Worm (Caenorhabditis elegans) whole organism, early embryonic: ENCODE measurements around the gene C09H10.9.
A peak's percentile ranks its signal among the peaks of the same experiment; 100 is the strongest.

Experiments
- B0310.2 ChIP-seq: sonication (generic microtip); optimal IDR thresholded peaks from 2 replicates; lab custom pipeline; 2016; ENCODE audit warnings: mild to moderate bottlenecking, missing genetic modification characterization, missing compliant biosample characterization
- F13C5.2 ChIP-seq: sonication (generic microtip); optimal IDR thresholded peaks from 2 replicates; lab custom pipeline; 2017; ENCODE audit warnings: mild to moderate bottlenecking, missing genetic modification characterization, inconsistent platforms, missing compliant biosample characterization
- aly-1 ChIP-seq: sonication (generic microtip); optimal IDR thresholded peaks from 2 replicates; lab custom pipeline; 2016; ENCODE audit warnings: missing genetic modification characterization, missing compliant biosample characterization
- ama-1 ChIP-seq: fragments of 150-350 bp; optimal IDR thresholded peaks from 2 replicates; lab custom pipeline; 2014
- ceh-13 ChIP-seq: fragments of 200-800 bp; sonication (Bioruptor generic); optimal IDR thresholded peaks from 2 replicates; lab custom pipeline; 2018; ENCODE audit warnings: mild to moderate bottlenecking, missing genetic modification characterization, missing compliant biosample characterization
- ceh-36 ChIP-seq: sonication (generic microtip); optimal IDR thresholded peaks from 2 replicates; lab custom pipeline; 2016; ENCODE audit warnings: missing genetic modification characterization, inconsistent platforms, missing compliant biosample characterization
- ets-7 ChIP-seq: sonication (generic microtip); optimal IDR thresholded peaks from 2 replicates; lab custom pipeline; 2016; ENCODE audit warnings: missing genotype, missing genetic modification characterization, missing compliant biosample characterization
- flt-1 ChIP-seq: fragments of 200-800 bp; sonication (Bioruptor generic); IDR thresholded peaks from 2 replicates; pipeline ENCODE4 v1.3.6; 2022; ENCODE audit warnings: missing genetic modification characterization, missing compliant biosample characterization
- hmbx-1 ChIP-seq: sonication (generic microtip); optimal IDR thresholded peaks from 2 replicates; lab custom pipeline; 2016; ENCODE audit warnings: mild to moderate bottlenecking, missing genetic modification characterization, missing compliant biosample characterization
- hmg-4 ChIP-seq: fragments of 200-800 bp; sonication (Bioruptor generic); optimal IDR thresholded peaks from 2 replicates; lab custom pipeline; 2018; ENCODE audit warnings: mild to moderate bottlenecking, missing genetic modification characterization, missing compliant biosample characterization
- hnd-1 ChIP-seq: sonication (generic microtip); optimal IDR thresholded peaks from 2 replicates; lab custom pipeline; 2016; ENCODE audit warnings: missing genetic modification characterization, missing compliant biosample characterization
- pes-1 ChIP-seq: fragments of 200-800 bp; sonication (Bioruptor generic); IDR thresholded peaks from 2 replicates; pipeline ENCODE4 v1.3.6; 2022; ENCODE audit warnings: missing genetic modification reagents, missing genetic modification characterization, missing compliant biosample characterization
- scrt-1 ChIP-seq: fragments of 200-800 bp; sonication (Bioruptor generic); IDR thresholded peaks from 2 replicates; pipeline ENCODE4 v1.3.6; 2022; ENCODE audit warnings: missing genetic modification characterization, missing compliant biosample characterization
- sea-1 ChIP-seq: fragments of 200-800 bp; sonication (Bioruptor generic); conservative IDR thresholded peaks from 2 replicates; pipeline ENCODE4 v1.3.6; 2022; ENCODE audit warnings: missing genetic modification characterization, missing compliant biosample characterization
- tbx-11 ChIP-seq: fragments of 200-800 bp; sonication (Bioruptor generic); IDR thresholded peaks from 2 replicates; pipeline ENCODE4 v1.3.6; 2022; ENCODE audit warnings: missing genetic modification characterization, missing compliant biosample characterization
- tbx-37 ChIP-seq: fragments of 200-800 bp; sonication (Bioruptor generic); conservative IDR thresholded peaks from 2 replicates; pipeline ENCODE4 v1.3.6; 2022; ENCODE audit warnings: missing genetic modification reagents, missing genetic modification characterization, missing compliant biosample characterization
- tra-4 ChIP-seq: sonication (generic microtip); optimal IDR thresholded peaks from 2 replicates; lab custom pipeline; 2017; ENCODE audit warnings: missing genetic modification characterization, missing compliant biosample characterization

Gene C09H10.9

ce11 chrII:11088137-11088536 lies 16.1 kb upstream of the C09H10.9 start:
- TF ChIP-seq pes-1 (GFP tag; lab: Robert Waterston, UW) = no peak
- 0 out of 2 replicates have a peak, but pooled peaks have one; percentile 18 for TF ChIP-seq scrt-1 (GFP tag; lab: Robert Waterston, UW)
- no peak for TF ChIP-seq hmbx-1

ce11 chrII:11089356-11089755 lies 14.9 kb upstream of the C09H10.9 start, which contains the start of gene unc-53:
Gene unc-53, minus strand, starts transcription at chrII:11089456.
- TF ChIP-seq B0310.2 (tag; lab: Kevin White, UChicago) (no peak), tra-4 (no peak), aly-1 (no peak), ets-7 (tag; lab: Kevin White, UChicago) (no peak), ama-1 (lab: Kevin White, UChicago) (no peak), hmbx-1 (no peak), tbx-37 (GFP tag; lab: Robert Waterston, UW) (no peak), tbx-11 (GFP tag; lab: Robert Waterston, UW) (no peak)

- no peak for TF ChIP-seq scrt-1 (GFP tag; lab: Robert Waterston, UW)
- TF ChIP-seq hmg-4 (GFP tag; lab: Kevin White, UChicago) = no peak
Measured at ce11 chrII:11091577-11091976, 12.7 kb upstream of the C09H10.9 start.

ce11 chrII:11092413-11092812 lies 11.8 kb upstream of the C09H10.9 start, which contains the start of gene rpl-42:
Gene rpl-42, plus strand, starts transcription at chrII:11092713.
- TF ChIP-seq ceh-13 (GFP tag; lab: Kevin White, UChicago) = no peak

- no peak for TF ChIP-seq ets-7 (tag; lab: Kevin White, UChicago)
- TF ChIP-seq ceh-13 (GFP tag; lab: Kevin White, UChicago) = no peak
- TF ChIP-seq scrt-1 (GFP tag; lab: Robert Waterston, UW) = no peak
- no peak for TF ChIP-seq tra-4
- no peak for TF ChIP-seq sea-1 (GFP tag; lab: Robert Waterston, UW)
- no peak for TF ChIP-seq B0310.2 (tag; lab: Kevin White, UChicago)
- TF ChIP-seq ama-1 (lab: Kevin White, UChicago) = no peak
- no peak for TF ChIP-seq tbx-37 (GFP tag; lab: Robert Waterston, UW)
- no peak for TF ChIP-seq tbx-11 (GFP tag; lab: Robert Waterston, UW)
- TF ChIP-seq aly-1 = no peak
- TF ChIP-seq ceh-36 (tag; lab: Kevin White, UChicago) = no peak
Measured at ce11 chrII:11094431-11094830, 9.8 kb upstream of the C09H10.9 start.

- TF ChIP-seq flt-1 (GFP tag; lab: Robert Waterston, UW) = no peak
- no peak for TF ChIP-seq B0310.2 (tag; lab: Kevin White, UChicago)
- TF ChIP-seq ceh-36 (tag; lab: Kevin White, UChicago) = no peak
- no peak for TF ChIP-seq hmbx-1
- TF ChIP-seq tra-4 = no peak
- TF ChIP-seq pes-1 (GFP tag; lab: Robert Waterston, UW) = no peak
- no peak for TF ChIP-seq sea-1 (GFP tag; lab: Robert Waterston, UW)
- no peak for TF ChIP-seq ceh-13 (GFP tag; lab: Kevin White, UChicago)
- TF ChIP-seq ama-1 (lab: Kevin White, UChicago) = no peak
- no peak for TF ChIP-seq ets-7 (tag; lab: Kevin White, UChicago)
- TF ChIP-seq aly-1 = no peak
Measured at ce11 chrII:11096233-11096632, 8.0 kb upstream of the C09H10.9 start, which contains the start of gene nbs-1. Gene nbs-1, minus strand, starts transcription at chrII:11096478.

- TF ChIP-seq hmbx-1 = no peak
- no peak for TF ChIP-seq ets-7 (tag; lab: Kevin White, UChicago)
- TF ChIP-seq scrt-1 (GFP tag; lab: Robert Waterston, UW) = no peak
- TF ChIP-seq aly-1 = no peak
- TF ChIP-seq B0310.2 (tag; lab: Kevin White, UChicago) = no peak
- 0 out of 2 replicates have a peak, but pooled peaks have one; percentile 18 for TF ChIP-seq tbx-37 (GFP tag; lab: Robert Waterston, UW)
- peak; percentile 23 for TF ChIP-seq F13C5.2 (tag; lab: Kevin White, UChicago)
- no peak for TF ChIP-seq ama-1 (lab: Kevin White, UChicago)
- TF ChIP-seq flt-1 (GFP tag; lab: Robert Waterston, UW) = no peak
- TF ChIP-seq tbx-11 (GFP tag; lab: Robert Waterston, UW) = no peak
Measured at ce11 chrII:11097154-11097887, 6.9 kb upstream of the C09H10.9 start, which contains the start of the genes rpl-36.A and nuo-1. Gene rpl-36.A, minus strand, starts transcription at chrII:11097204. Gene nuo-1, plus strand, starts transcription at chrII:11097837.

- TF ChIP-seq ceh-36 (tag; lab: Kevin White, UChicago) = no peak
- no peak for TF ChIP-seq hmbx-1
- TF ChIP-seq ets-7 (tag; lab: Kevin White, UChicago) = no peak
- no peak for TF ChIP-seq flt-1 (GFP tag; lab: Robert Waterston, UW)
- TF ChIP-seq pes-1 (GFP tag; lab: Robert Waterston, UW) = no peak
- TF ChIP-seq hmg-4 (GFP tag; lab: Kevin White, UChicago) = no peak
- no peak for TF ChIP-seq B0310.2 (tag; lab: Kevin White, UChicago)
- TF ChIP-seq tbx-37 (GFP tag; lab: Robert Waterston, UW) = no peak
- no peak for TF ChIP-seq tra-4
- no peak for TF ChIP-seq hnd-1 (tag; lab: Kevin White, UChicago)
- no peak for TF ChIP-seq aly-1
- no peak for TF ChIP-seq scrt-1 (GFP tag; lab: Robert Waterston, UW)
- no peak for TF ChIP-seq ama-1 (lab: Kevin White, UChicago)
- no peak for TF ChIP-seq ceh-13 (GFP tag; lab: Kevin White, UChicago)
- no peak for TF ChIP-seq F13C5.2 (tag; lab: Kevin White, UChicago)
Measured at ce11 chrII:11099841-11100240, 4.4 kb upstream of the C09H10.9 start, which contains the start of gene C09H10.4. Gene C09H10.4, plus strand, starts transcription at chrII:11100141.
